Worm (Caenorhabditis elegans): ENCODE measurements around the gene vhl-1.

Gene vhl-1

DNA sequence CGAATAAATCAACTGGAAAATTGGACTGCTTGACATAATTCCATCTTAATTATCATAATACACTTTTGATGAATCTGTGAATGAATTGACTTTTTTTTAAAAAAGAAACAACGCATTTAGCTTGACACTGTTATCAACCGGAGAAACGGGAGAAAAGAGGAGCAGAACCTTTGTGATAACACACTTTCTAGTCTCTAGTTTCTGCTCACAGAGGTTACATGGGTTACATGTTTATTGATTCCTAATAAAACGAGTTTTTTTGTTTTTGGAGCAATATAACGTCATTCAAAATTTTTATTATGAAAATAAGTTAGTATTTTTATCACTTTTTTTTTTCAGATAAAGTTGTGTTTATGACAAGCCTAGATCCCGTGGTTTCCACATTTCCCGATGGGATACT, 10.8 kb downstream of the vhl-1 start, which contains the start of gene hizr-1:
Gene hizr-1, plus strand, starts transcription at position 340 of the 400 bp plus-strand sequence.
- TF ChIP-seq ceh-43 (GFP tag; optimal IDR thresholded peaks at IDR 0.05), result no peak

- no peak for TF ChIP-seq ceh-83 (GFP tag; optimal IDR thresholded peaks at IDR 0.05)
Observed at ce11 chrX:11323225-11323624, 16.1 kb downstream of the vhl-1 start.

DNA sequence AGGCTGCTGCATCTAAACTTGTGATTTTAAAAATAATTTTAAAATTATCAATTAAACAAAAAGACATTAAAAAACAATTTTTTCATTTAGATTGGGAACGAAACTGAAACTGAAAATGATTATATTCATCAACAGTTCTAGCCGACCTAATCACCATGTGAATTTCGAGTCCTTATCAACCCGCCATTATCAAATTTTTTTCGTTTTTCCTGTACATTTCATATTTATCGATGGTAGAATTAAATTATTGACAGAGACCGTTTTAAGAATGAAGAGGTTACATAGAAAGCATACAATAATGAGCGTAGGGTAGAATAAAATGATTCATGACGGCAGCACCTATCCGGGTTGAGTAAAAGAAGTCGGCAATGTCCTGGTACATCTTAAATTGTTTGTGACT, 17.1 kb downstream of the vhl-1 start, which contains the start of gene asm-2:
Gene asm-2, minus strand, starts transcription at position 12 of the 400 bp plus-strand sequence.
- TF ChIP-seq mep-1 (tag; optimal IDR thresholded peaks at IDR 0.05) (no peak), drap-1 (GFP tag; optimal IDR thresholded peaks at IDR 0.05) (no peak)

DNA sequence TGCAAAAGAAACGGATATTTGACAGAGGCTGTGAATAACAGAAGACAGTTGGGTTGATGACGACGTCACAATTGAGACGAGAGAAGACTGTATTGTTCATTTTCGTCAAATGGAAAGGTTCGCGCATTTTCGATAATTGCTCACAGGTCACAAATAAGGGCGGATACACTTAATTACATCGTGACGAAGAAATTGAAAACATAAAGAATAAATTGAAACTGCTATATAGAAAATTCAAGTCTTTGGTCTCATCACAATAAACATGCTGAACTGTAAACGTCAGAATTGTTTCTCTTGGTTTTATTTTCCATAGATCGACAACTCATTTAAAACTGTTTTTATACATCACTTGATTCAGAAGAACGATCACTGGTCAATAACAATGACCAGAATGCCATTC, 19.7 kb downstream of the vhl-1 start, which contains the start of gene ZK455.5:
Gene ZK455.5, minus strand, starts transcription at position 101 of the 400 bp plus-strand sequence.
- TF ChIP-seq M03D4.4 (tag; optimal IDR thresholded peaks at IDR 0.05) (no peak), flh-1 (GFP tag; optimal IDR thresholded peaks at IDR 0.05) (no peak), ztf-11 (tag; optimal IDR thresholded peaks at IDR 0.05) (no peak), nhr-2 (tag; optimal IDR thresholded peaks at IDR 0.05) (no peak), nhr-237 (tag; optimal IDR thresholded peaks at IDR 0.05) (no peak), hlh-1 (tag; optimal IDR thresholded peaks at IDR 0.05) (no peak), sem-2 (GFP tag; optimal IDR thresholded peaks at IDR 0.05) (no peak), pha-4 (tag; optimal IDR thresholded peaks at IDR 0.05) (no peak), blmp-1 (tag; optimal IDR thresholded peaks at IDR 0.05) (no peak), tbx-8 (GFP tag; optimal IDR thresholded peaks at IDR 0.05) (no peak), mls-2 (tag; optimal IDR thresholded peaks at IDR 0.05) (no peak), elt-3 (tag; optimal IDR thresholded peaks at IDR 0.05) (no peak)

ce11 chrX:11328710-11329109, 21.6 kb downstream of the vhl-1 start:
- no peak for TF ChIP-seq zip-8 (tag; optimal IDR thresholded peaks at IDR 0.05)
- peak; percentile 90 for TF ChIP-seq ces-1 (GFP tag; optimal IDR thresholded peaks at IDR 0.05)

DNA sequence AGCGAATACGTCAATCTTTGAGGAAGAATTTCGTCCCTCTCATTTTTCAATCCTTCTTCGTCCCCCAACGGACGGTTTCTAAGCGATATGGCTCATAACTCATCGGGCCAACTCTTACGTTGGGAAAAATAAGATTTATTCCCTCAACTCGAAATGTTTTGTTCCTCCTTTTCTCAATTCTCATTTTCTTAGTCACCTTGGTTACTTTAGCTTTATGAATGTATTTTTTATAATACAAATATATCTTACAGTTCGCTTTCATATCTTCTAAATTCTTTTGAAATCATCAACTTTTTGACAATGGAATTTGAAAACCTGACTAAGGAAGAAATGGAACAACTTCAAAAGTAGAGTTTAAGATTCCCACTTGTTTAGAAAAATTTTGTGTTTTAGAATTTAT, 22.3 kb downstream of the vhl-1 start, which contains the start of gene npr-9:
Gene npr-9, plus strand, starts transcription at position 301 of the 400 bp plus-strand sequence.
- TF ChIP-seq nhr-12 (tag; optimal IDR thresholded peaks at IDR 0.05) (no peak), lsy-2 (tag; optimal IDR thresholded peaks at IDR 0.05) (no peak), ceh-39 (tag; optimal IDR thresholded peaks at IDR 0.05) (no peak), bed-3 (GFP tag; optimal IDR thresholded peaks at IDR 0.05) (no peak), hlh-1 (tag; optimal IDR thresholded peaks at IDR 0.05) (no peak), nhr-76 (tag; optimal IDR thresholded peaks at IDR 0.05) (no peak), M03D4.4 (tag; optimal IDR thresholded peaks at IDR 0.05) (no peak), elt-3 (tag; optimal IDR thresholded peaks at IDR 0.05) (no peak), ztf-11 (tag; optimal IDR thresholded peaks at IDR 0.05) (no peak), mls-2 (tag; optimal IDR thresholded peaks at IDR 0.05) (no peak), ceh-83 (GFP tag; optimal IDR thresholded peaks at IDR 0.05) (no peak)

ce11 chrX:11337095-11337494, 29.9 kb downstream of the vhl-1 start:
- TF ChIP-seq ceh-83 (GFP tag; optimal IDR thresholded peaks at IDR 0.05), result no peak

DNA sequence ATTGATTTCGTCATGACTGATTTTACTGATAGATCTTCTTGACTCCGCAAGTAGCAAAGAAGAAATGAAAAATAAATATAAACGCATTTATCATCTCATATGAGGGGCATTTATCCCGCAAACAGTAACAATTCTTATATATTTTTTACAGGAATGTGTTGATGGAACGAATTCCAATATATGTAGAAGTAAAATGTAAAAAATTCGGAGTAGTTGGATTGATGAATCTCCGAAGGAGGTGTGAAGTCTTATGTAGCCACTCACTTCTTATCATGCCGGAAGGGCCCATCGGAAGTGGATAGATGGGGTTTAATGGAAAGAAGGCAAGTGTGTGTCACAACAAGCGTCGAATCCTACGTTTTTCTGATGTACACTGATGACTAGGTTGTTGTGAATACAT, 30.6 kb downstream of the vhl-1 start, which contains the start of gene gcy-9:
Gene gcy-9, minus strand, starts transcription at position 101 of the 400 bp plus-strand sequence.
- TF ChIP-seq ham-2 (GFP tag; optimal IDR thresholded peaks at IDR 0.05) (no peak), lin-32 (GFP tag; optimal IDR thresholded peaks at IDR 0.05) (no peak), nhr-76 (tag; optimal IDR thresholded peaks at IDR 0.05) (no peak), hlh-1 (tag; optimal IDR thresholded peaks at IDR 0.05) (no peak), sptf-1 (tag; optimal IDR thresholded peaks at IDR 0.05) (no peak), tbx-8 (GFP tag; optimal IDR thresholded peaks at IDR 0.05) (no peak), mep-1 (tag; optimal IDR thresholded peaks at IDR 0.05) (no peak), elt-1 (tag; optimal IDR thresholded peaks at IDR 0.05; ENCODE audit: borderline replicate concordance, insufficient read depth) (no peak), unc-62 (GFP tag; optimal IDR thresholded peaks at IDR 0.05) (no peak), pha-4 (tag; optimal IDR thresholded peaks at IDR 0.05) (no peak), unc-39 (tag; optimal IDR thresholded peaks at IDR 0.05) (no peak), unc-120 (tag; optimal IDR thresholded peaks at IDR 0.05; ENCODE audit: poor library complexity, severe bottlenecking) (no peak), bed-3 (GFP tag; optimal IDR thresholded peaks at IDR 0.05) (no peak), snpc-4 (tag; optimal IDR thresholded peaks at IDR 0.05) (no peak), lin-13 (tag; optimal IDR thresholded peaks at IDR 0.05) (no peak), sem-2 (GFP tag; optimal IDR thresholded peaks at IDR 0.05) (no peak), mab-5 (tag; optimal IDR thresholded peaks at IDR 0.05) (no peak), ztf-11 (tag; optimal IDR thresholded peaks at IDR 0.05) (no peak)

Data from whole organism, mixed stage, embryonic.